Worm (Caenorhabditis elegans): Measurements from ENCODE around the gene cpsf-2.

DNA sequence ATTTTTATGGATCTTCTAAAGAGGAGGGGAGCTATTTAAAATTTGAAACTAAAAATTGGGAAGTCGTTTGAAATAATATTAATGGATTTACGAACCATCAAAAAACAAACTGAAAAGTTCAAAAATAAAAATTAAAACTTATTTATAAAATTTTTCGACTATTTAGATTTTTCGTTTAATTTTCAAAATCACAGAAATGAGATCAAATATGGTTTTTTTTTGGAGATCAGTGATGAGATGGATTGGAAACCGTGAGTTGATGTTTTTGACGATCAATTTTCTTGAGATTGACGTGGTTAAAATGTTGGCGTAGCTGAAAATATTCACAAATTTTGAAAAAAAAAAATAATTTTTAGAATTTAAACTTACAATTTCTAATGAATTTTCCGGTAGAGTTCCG lies 40.0 kb downstream of the cpsf-2 start, which contains the start of gene C13F10.5:
- TF ChIP-seq tbx-2 (tag; optimal IDR thresholded peaks at IDR 0.05) (no peak), nhr-77 (tag; optimal IDR thresholded peaks at IDR 0.05) (no peak), hpl-2 (GFP tag; optimal IDR thresholded peaks at IDR 0.05) (no peak), aha-1 (tag; optimal IDR thresholded peaks at IDR 0.05) (no peak), ztf-4 (tag; optimal IDR thresholded peaks at IDR 0.05) (no peak), sptf-1 (tag; optimal IDR thresholded peaks at IDR 0.05) (no peak), elt-3 (tag; optimal IDR thresholded peaks at IDR 0.05) (no peak)
